Worm (Caenorhabditis elegans) whole organism, late embryonic: ENCODE measurements around the gene F36D3.4.

Experiments used
- ama-1 ChIP-seq: fragments of 150-350 bp; optimal IDR thresholded peaks from 2 replicates; lab custom pipeline; 2014
- ceh-9 ChIP-seq: sonication (generic microtip); optimal IDR thresholded peaks from 2 replicates; lab custom pipeline; 2016; ENCODE audit warnings: mild to moderate bottlenecking, missing genetic modification characterization, inconsistent platforms, missing compliant biosample characterization
- dmd-4 ChIP-seq: sonication (generic microtip); optimal IDR thresholded peaks from 2 replicates; lab custom pipeline; 2016; ENCODE audit warnings: borderline replicate concordance, missing genetic modification characterization, missing compliant biosample characterization
- elt-2 ChIP-seq: sonication (generic microtip); optimal IDR thresholded peaks from 2 replicates; lab custom pipeline; 2016; ENCODE audit warnings: missing genetic modification reagents, missing genetic modification characterization, missing compliant biosample characterization
- ets-4 ChIP-seq: sonication (generic microtip); optimal IDR thresholded peaks from 2 replicates; lab custom pipeline; 2016; ENCODE audit warnings: missing genetic modification characterization, missing compliant biosample characterization
- hlh-30 ChIP-seq: sonication (generic microtip); optimal IDR thresholded peaks from 2 replicates; lab custom pipeline; 2017; ENCODE audit warnings: antibody characterized with exemption, missing genetic modification characterization, missing compliant biosample characterization; ENCODE audit not compliant: insufficient read depth
- hlh-6 ChIP-seq: sonication (generic microtip); optimal IDR thresholded peaks from 2 replicates; lab custom pipeline; 2016; ENCODE audit warnings: missing genotype, missing genetic modification characterization, missing compliant biosample characterization
- madf-2 ChIP-seq: sonication (generic microtip); optimal IDR thresholded peaks from 2 replicates; lab custom pipeline; 2017; ENCODE audit warnings: missing genetic modification characterization, missing compliant biosample characterization
- nhr-11 ChIP-seq: fragments of 150-350 bp; optimal IDR thresholded peaks from 2 replicates; lab custom pipeline; 2014; ENCODE audit warnings: missing biosample characterization, missing genetic modification characterization
- rnt-1 ChIP-seq: sonication (generic microtip); optimal IDR thresholded peaks from 2 replicates; lab custom pipeline; 2016; ENCODE audit warnings: missing genetic modification characterization, missing compliant biosample characterization
- unc-42 ChIP-seq: sonication (generic microtip); optimal IDR thresholded peaks from 2 replicates; lab custom pipeline; 2016; ENCODE audit warnings: missing genotype, missing genetic modification characterization, missing compliant biosample characterization
- unc-55 ChIP-seq: sonication (generic microtip); optimal IDR thresholded peaks from 2 replicates; lab custom pipeline; 2017; ENCODE audit warnings: missing biosample characterization, missing genetic modification reagents, missing genetic modification characterization

- TF ChIP-seq unc-55 (GFP tag; lab: Kevin White, UChicago) (no peak), ceh-9 (tag; lab: Kevin White, UChicago) (no peak), madf-2 (tag; lab: Kevin White, UChicago) (no peak), unc-42 (tag; lab: Kevin White, UChicago) (no peak), rnt-1 (tag; lab: Kevin White, UChicago) (no peak), hlh-30 (no peak), hlh-6 (no peak), ama-1 (no peak), ets-4 (tag; lab: Kevin White, UChicago) (no peak), elt-2 (no peak), dmd-4 (no peak), nhr-11 (tag; lab: Kevin White, UChicago) (no peak)
These were observed 46.6 kb downstream of the F36D3.4 start, which contains the start of gene srh-138 for ce11 chrV:16470916-16471315.
